Fruit fly (Drosophila melanogaster) whole organism, prepupa: ENCODE data around the gene CG8461.
A peak's percentile ranks its signal among the peaks of the same experiment; 100 is the strongest.

ENCODE experiments used
- Blimp-1 ChIP-seq: fragments of 200-800 bp; sonication (Bioruptor generic); optimal IDR thresholded peaks from 3 replicates; lab custom pipeline; 2017; ENCODE audit warnings: missing biosample characterization, missing genetic modification characterization, mild to moderate bottlenecking, moderate library complexity, missing genetic modification reagents
- CG10631 ChIP-seq: fragments of 200-800 bp; sonication (Bioruptor generic); optimal IDR thresholded peaks from 2 replicates; lab custom pipeline; 2016; ENCODE audit warnings: missing biosample characterization, missing genetic modification characterization
- CG10669 ChIP-seq: fragments of 200-800 bp; sonication (Bioruptor generic); optimal IDR thresholded peaks from 3 replicates; lab custom pipeline; 2018; ENCODE audit warnings: missing biosample characterization, mild to moderate bottlenecking, missing genetic modification characterization, moderate library complexity
- CG11294 ChIP-seq: fragments of 200-800 bp; sonication (Bioruptor generic); IDR thresholded peaks from 2 replicates; pipeline ENCODE4 v1.3.6; 2022; ENCODE audit warnings: missing biosample characterization, missing genetic modification characterization
- CG11762 ChIP-seq: fragments of 200-800 bp; sonication (Bioruptor generic); optimal IDR thresholded peaks from 3 replicates; lab custom pipeline; 2016; ENCODE audit warnings: missing biosample characterization, missing genetic modification characterization; ENCODE audit not compliant: insufficient read depth
- CG11902 ChIP-seq: fragments of 200-800 bp; sonication (Bioruptor generic); optimal IDR thresholded peaks from 3 replicates; lab custom pipeline; 2016; ENCODE audit warnings: missing biosample characterization, missing genetic modification characterization
- CG15336 ChIP-seq: fragments of 200-800 bp; sonication (Bioruptor generic); IDR thresholded peaks from 2 replicates; pipeline ENCODE4 v1.3.6; 2022; ENCODE audit warnings: missing biosample characterization, missing genetic modification characterization
- CG1621 ChIP-seq: fragments of 200-800 bp; sonication (Bioruptor generic); optimal IDR thresholded peaks from 3 replicates; lab custom pipeline; 2018; ENCODE audit warnings: missing biosample characterization, mild to moderate bottlenecking, missing genetic modification characterization
- CG16779 ChIP-seq: fragments of 200-800 bp; sonication (Bioruptor generic); optimal IDR thresholded peaks from 3 replicates; lab custom pipeline; 2017; ENCODE audit warnings: missing biosample characterization, mild to moderate bottlenecking, missing genetic modification characterization
- CG3919 ChIP-seq: fragments of 200-800 bp; sonication (Bioruptor generic); optimal IDR thresholded peaks from 3 replicates; lab custom pipeline; 2016; ENCODE audit warnings: missing biosample characterization, missing genetic modification characterization
- CG4318 ChIP-seq: fragments of 200-800 bp; sonication (Bioruptor generic); optimal IDR thresholded peaks from 3 replicates; lab custom pipeline; 2017; ENCODE audit warnings: missing biosample characterization, mild to moderate bottlenecking, missing genetic modification characterization
- CG6163 ChIP-seq: fragments of 200-800 bp; sonication (Bioruptor generic); IDR thresholded peaks from 3 replicates; pipeline ENCODE4 v1.3.6; 2022; ENCODE audit warnings: missing biosample characterization, missing genetic modification characterization
- CG6276 ChIP-seq: fragments of 200-800 bp; sonication (Bioruptor generic); optimal IDR thresholded peaks from 2 replicates; lab custom pipeline; 2017; ENCODE audit warnings: missing biosample characterization, mild to moderate bottlenecking, missing genetic modification characterization
- CG6792 ChIP-seq: fragments of 200-800 bp; sonication (Bioruptor generic); optimal IDR thresholded peaks from 3 replicates; lab custom pipeline; 2016; ENCODE audit warnings: missing biosample characterization, missing genetic modification characterization
- CG6854 ChIP-seq: fragments of 200-800 bp; sonication (Bioruptor generic); optimal IDR thresholded peaks from 2 replicates; lab custom pipeline; 2017; ENCODE audit warnings: missing biosample characterization, mild to moderate bottlenecking, missing genetic modification characterization
- CG7368 ChIP-seq: fragments of 200-800 bp; sonication (Bioruptor generic); optimal IDR thresholded peaks from 3 replicates; lab custom pipeline; 2016; ENCODE audit warnings: missing biosample characterization, missing genetic modification characterization
- CG8119 ChIP-seq: fragments of 200-800 bp; sonication (Bioruptor generic); IDR thresholded peaks from 3 replicates; pipeline ENCODE4 v1.3.6; 2022; ENCODE audit warnings: missing biosample characterization, missing genetic modification characterization
- CG8319 ChIP-seq: fragments of 200-800 bp; sonication (Bioruptor generic); optimal IDR thresholded peaks from 3 replicates; lab custom pipeline; 2016; ENCODE audit warnings: missing biosample characterization, missing genetic modification characterization
- CG9139 ChIP-seq: fragments of 200-800 bp; sonication (Bioruptor generic); optimal IDR thresholded peaks from 3 replicates; lab custom pipeline; 2017; ENCODE audit warnings: missing biosample characterization, mild to moderate bottlenecking, missing genetic modification characterization
- Eip78C ChIP-seq: fragments of 200-800 bp; sonication (Bioruptor generic); peaks from one replicate; lab custom pipeline; 2016; ENCODE audit warnings: missing biosample characterization, missing genetic modification characterization
- Eip93F ChIP-seq: fragments of 200-800 bp; sonication (Bioruptor generic); optimal IDR thresholded peaks from 2 replicates; lab custom pipeline; 2016; ENCODE audit warnings: missing biosample characterization, mild to moderate bottlenecking, missing genetic modification characterization
- Ets96B ChIP-seq: fragments of 200-800 bp; optimal IDR thresholded peaks from 2 replicates; lab custom pipeline; 2019; ENCODE audit warnings: missing biosample characterization, mild to moderate bottlenecking, missing genetic modification characterization, moderate library complexity
- Gug ChIP-seq: fragments of 200-800 bp; sonication (Bioruptor generic); IDR thresholded peaks from 2 replicates; pipeline ENCODE4 v1.3.6; 2022; ENCODE audit warnings: missing biosample characterization, missing genetic modification characterization
- Hr39 ChIP-seq: fragments of 200-800 bp; sonication (Bioruptor generic); optimal IDR thresholded peaks from 2 replicates; lab custom pipeline; 2016; ENCODE audit warnings: missing biosample characterization, missing genetic modification characterization
- Hr4 ChIP-seq: fragments of 200-800 bp; sonication (Bioruptor generic); optimal IDR thresholded peaks from 3 replicates; lab custom pipeline; 2016; ENCODE audit warnings: missing biosample characterization, missing genetic modification characterization
- Lpt ChIP-seq: fragments of 200-800 bp; sonication (Bioruptor generic); optimal IDR thresholded peaks from 3 replicates; lab custom pipeline; 2016; ENCODE audit warnings: missing biosample characterization, missing genetic modification characterization
- Met ChIP-seq: fragments of 200-800 bp; sonication (Bioruptor generic); optimal IDR thresholded peaks from 3 replicates; lab custom pipeline; 2016; ENCODE audit warnings: missing biosample characterization, missing genetic modification characterization
- Smox ChIP-seq: fragments of 200-800 bp; sonication (Bioruptor generic); optimal IDR thresholded peaks from 3 replicates; lab custom pipeline; 2016; ENCODE audit warnings: missing biosample characterization, missing genetic modification characterization
- Sox102F ChIP-seq: fragments of 200-800 bp; sonication (Bioruptor generic); optimal IDR thresholded peaks from 2 replicates; lab custom pipeline; 2016; ENCODE audit warnings: missing biosample characterization, mild to moderate bottlenecking, missing genetic modification characterization
- Sox14 ChIP-seq: fragments of 200-800 bp; sonication (Bioruptor generic); optimal IDR thresholded peaks from 3 replicates; lab custom pipeline; 2016; ENCODE audit warnings: missing biosample characterization, missing genetic modification characterization
- Sox15 ChIP-seq: fragments of 200-800 bp; sonication (Bioruptor generic); optimal IDR thresholded peaks from 3 replicates; lab custom pipeline; 2016; ENCODE audit warnings: missing biosample characterization, missing genetic modification characterization
- achi ChIP-seq: fragments of 200-800 bp; sonication (Bioruptor generic); optimal IDR thresholded peaks from 3 replicates; lab custom pipeline; 2016; ENCODE audit warnings: missing biosample characterization, missing genetic modification characterization
- acj6 ChIP-seq: fragments of 200-800 bp; sonication (Bioruptor generic); optimal IDR thresholded peaks from 3 replicates; lab custom pipeline; 2016; ENCODE audit warnings: missing biosample characterization, missing genetic modification characterization
- cyc ChIP-seq: fragments of 200-800 bp; sonication (Bioruptor generic); optimal IDR thresholded peaks from 3 replicates; lab custom pipeline; 2016; ENCODE audit warnings: missing biosample characterization, missing genetic modification characterization
- dac ChIP-seq: fragments of 200-800 bp; sonication (Bioruptor generic); optimal IDR thresholded peaks from 2 replicates; lab custom pipeline; 2017; ENCODE audit warnings: missing biosample characterization, mild to moderate bottlenecking, missing genetic modification characterization
- dsx ChIP-seq: fragments of 200-800 bp; optimal IDR thresholded peaks from 3 replicates; lab custom pipeline; 2019; ENCODE audit warnings: missing biosample characterization, mild to moderate bottlenecking, missing genetic modification characterization, moderate library complexity; ENCODE audit not compliant: poor library complexity, severe bottlenecking
- eg ChIP-seq: fragments of 200-800 bp; sonication (Bioruptor generic); IDR thresholded peaks from 3 replicates; pipeline ENCODE4 v1.3.6; 2022; ENCODE audit warnings: missing biosample characterization, missing genetic modification characterization
- esn ChIP-seq: fragments of 200-800 bp; sonication (Bioruptor generic); optimal IDR thresholded peaks from 2 replicates; lab custom pipeline; 2016; ENCODE audit warnings: missing biosample characterization, mild to moderate bottlenecking, missing genetic modification characterization, moderate library complexity
- fd85E ChIP-seq: fragments of 200-800 bp; sonication (Bioruptor generic); optimal IDR thresholded peaks from 3 replicates; lab custom pipeline; 2016; ENCODE audit warnings: missing biosample characterization, missing genetic modification characterization
- lz ChIP-seq: fragments of 200-800 bp; sonication (Bioruptor generic); optimal IDR thresholded peaks from 3 replicates; lab custom pipeline; 2016; ENCODE audit warnings: missing biosample characterization, missing genetic modification characterization
- net ChIP-seq: fragments of 200-800 bp; sonication (Bioruptor generic); optimal IDR thresholded peaks from 3 replicates; lab custom pipeline; 2016; ENCODE audit warnings: missing biosample characterization, missing genetic modification characterization
- pdm3 ChIP-seq: fragments of 200-800 bp; sonication (Bioruptor generic); optimal IDR thresholded peaks from 3 replicates; lab custom pipeline; 2016; ENCODE audit warnings: missing biosample characterization, missing genetic modification characterization
- salr ChIP-seq, 2 experiments: fragments of 200-800 bp; sonication (Bioruptor generic); optimal IDR thresholded peaks; 3 replicates each; lab custom pipeline; 2016 to 2018; ENCODE audit warnings: missing biosample characterization in 2 of 2, missing genetic modification characterization in 2 of 2, mild to moderate bottlenecking in 1 of 2
- ss ChIP-seq, 2 experiments: fragments of 200-800 bp; sonication (Bioruptor generic); optimal IDR thresholded peaks; 2 replicates in 1 of 2; 3 replicates in 1 of 2; lab custom pipeline; 2017 to 2018; ENCODE audit warnings: mild to moderate bottlenecking in 2 of 2, missing biosample characterization in 2 of 2, missing genetic modification characterization in 2 of 2, moderate library complexity in 1 of 2
- topi ChIP-seq: fragments of 200-800 bp; sonication (Bioruptor generic); optimal IDR thresholded peaks from 3 replicates; lab custom pipeline; 2016; ENCODE audit warnings: missing biosample characterization, missing genetic modification characterization
- vri ChIP-seq: fragments of 200-800 bp; sonication (Bioruptor generic); optimal IDR thresholded peaks from 3 replicates; lab custom pipeline; 2016; ENCODE audit warnings: missing biosample characterization, mild to moderate bottlenecking, missing genetic modification characterization

The CG8461 gene

DNA sequence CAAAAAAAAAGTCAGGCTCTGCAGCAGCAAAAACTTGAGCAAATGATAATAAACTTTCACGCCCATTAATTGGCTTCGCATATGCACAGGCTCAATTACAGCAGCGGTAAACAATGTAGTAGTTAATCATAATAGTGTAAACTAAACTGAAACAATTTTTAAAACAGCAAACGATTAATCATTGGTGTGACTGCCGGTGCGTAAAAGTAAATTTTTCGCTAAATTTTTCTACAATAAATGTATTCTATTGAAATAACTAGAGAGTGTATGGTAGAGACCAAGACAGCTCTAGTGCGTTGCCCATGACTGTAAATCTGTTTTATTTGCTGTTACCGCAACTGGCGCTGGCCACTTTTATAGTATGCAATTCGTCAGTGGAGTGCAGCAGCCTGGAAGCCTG lies 15.4 kb downstream of the CG8461 start (continued):
- TF ChIP-seq CG6792 (GFP tag; lab: Kevin White, UChicago) (peak; percentile 82), CG8319 (peak; percentile 56), Smox (GFP tag; lab: Kevin White, UChicago) (peak; percentile 55), CG11294 (GFP tag; lab: Robert Waterston, UW) (no peak), CG9139 (GFP tag; lab: Kevin White, UChicago) (no peak), Sox14 (GFP tag; lab: Kevin White, UChicago) (peak; percentile 59), CG6854 (GFP tag; lab: Kevin White, UChicago) (no peak), Sox15 (GFP tag; lab: Kevin White, UChicago) (peak; percentile 61), Gug (GFP tag; lab: Robert Waterston, UW) (no peak), eg (GFP tag; lab: Robert Waterston, UW) (peak; percentile 78), Blimp-1 (GFP tag; lab: Kevin White, UChicago) (no peak), CG16779 (tag; lab: Kevin White, UChicago) (peak; percentile 48), CG3919 (GFP tag; lab: Kevin White, UChicago) (peak; percentile 59), salr (GFP tag; optimal IDR thresholded peaks at IDR 0.05; lab: Kevin White, UChicago) (peak in 1 of 2 experiments; percentile 36), acj6 (GFP tag; lab: Kevin White, UChicago) (peak; percentile 79), CG7368 (peak; percentile 39), pdm3 (peak; percentile 80), CG6276 (GFP tag; lab: Kevin White, UChicago) (peak; percentile 75), CG8119 (GFP tag; lab: Robert Waterston, UW) (peak; percentile 83), lz (GFP tag; lab: Kevin White, UChicago) (peak; percentile 68), dac (GFP tag; lab: Kevin White, UChicago) (peak; percentile 54), CG11902 (GFP tag; lab: Kevin White, UChicago) (peak; percentile 42), CG6163 (GFP tag; lab: Robert Waterston, UW) (peak; percentile 79), Hr4 (peak; percentile 87), achi (GFP tag; lab: Kevin White, UChicago) (peak; percentile 74), CG10669 (GFP tag; lab: Kevin White, UChicago) (peak; percentile 54), vri (GFP tag; lab: Kevin White, UChicago) (no peak), ss (GFP tag; optimal IDR thresholded peaks at IDR 0.05; lab: Kevin White, UChicago) (peak; percentile 3 to 16), Eip78C (GFP tag; lab: Kevin White, UChicago) (peak; percentile 97), dsx (peak; percentile 53), CG11762 (peak; percentile 50), net (GFP tag; lab: Kevin White, UChicago) (peak; percentile 75), Met (peak; percentile 66), CG1621 (tag; lab: Kevin White, UChicago) (peak; percentile 56), CG4318 (GFP tag; lab: Kevin White, UChicago) (peak; percentile 61), Sox102F (peak; percentile 72), Ets96B (peak; percentile 58)
- TF ChIP-seq, all 60 proteins: peak for 50

DNA sequence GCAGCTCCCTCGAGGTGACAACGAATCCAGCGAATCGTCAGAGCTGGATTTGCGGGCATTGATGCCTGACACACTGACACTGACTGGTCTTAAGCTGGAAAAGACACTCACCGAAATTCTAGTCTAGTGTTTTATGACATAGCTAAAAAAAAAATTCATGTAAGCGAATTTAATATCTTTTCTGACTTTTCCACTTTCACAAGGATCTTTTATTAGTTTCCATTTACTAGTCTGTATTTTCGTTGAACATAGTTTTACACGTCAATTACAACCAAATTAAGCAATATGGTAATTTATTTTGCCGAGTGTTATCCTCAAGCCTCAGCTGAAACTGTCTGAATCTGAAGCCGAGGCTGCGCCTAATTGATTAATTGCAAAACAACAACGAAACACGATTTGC lies 17.1 kb downstream of the CG8461 start:
- no peak for TF ChIP-seq Eip93F
- no peak for TF ChIP-seq dsx
- no peak for TF ChIP-seq CG4318 (GFP tag; lab: Kevin White, UChicago)
- TF ChIP-seq fd85E (GFP tag; lab: Kevin White, UChicago), result no peak
- no peak for TF ChIP-seq CG10631 (GFP tag; lab: Kevin White, UChicago)
- TF ChIP-seq pdm3, result peak; percentile 16
- TF ChIP-seq CG15336, result peak; percentile 40; the same call in 1 of the 2 replicates
- TF ChIP-seq CG9139 (GFP tag; lab: Kevin White, UChicago), result no peak
- no peak for TF ChIP-seq CG8319
- peak; percentile 21 for TF ChIP-seq lz (GFP tag; lab: Kevin White, UChicago)
- peak; percentile 42 for TF ChIP-seq topi
- TF ChIP-seq CG11762, result no peak
- TF ChIP-seq dac (GFP tag; lab: Kevin White, UChicago), result no peak
- no peak for TF ChIP-seq Gug (GFP tag; lab: Robert Waterston, UW)
- no peak for TF ChIP-seq CG11902 (GFP tag; lab: Kevin White, UChicago)
- peak; percentile 27 for TF ChIP-seq CG10669 (GFP tag; lab: Kevin White, UChicago)
- no peak for TF ChIP-seq Lpt
- TF ChIP-seq esn (GFP tag; lab: Kevin White, UChicago), result peak; percentile 51
- no peak for TF ChIP-seq Blimp-1 (GFP tag; lab: Kevin White, UChicago)
- TF ChIP-seq cyc (GFP tag; lab: Kevin White, UChicago), result peak; percentile 26
- TF ChIP-seq CG3919 (GFP tag; lab: Kevin White, UChicago), result peak; percentile 32
- peak; percentile 15 for TF ChIP-seq achi (GFP tag; lab: Kevin White, UChicago)
- TF ChIP-seq CG8119 (GFP tag; lab: Robert Waterston, UW), result no peak
- TF ChIP-seq Hr4, result peak; percentile 15
- TF ChIP-seq Smox (GFP tag; lab: Kevin White, UChicago), result peak; percentile 27
- no peak for TF ChIP-seq salr (GFP tag; optimal IDR thresholded peaks at IDR 0.05; lab: Kevin White, UChicago)
- TF ChIP-seq CG11294 (GFP tag; lab: Robert Waterston, UW), result no peak
- TF ChIP-seq CG6792 (GFP tag; lab: Kevin White, UChicago), result no peak
- no peak for TF ChIP-seq CG7368
- TF ChIP-seq net (GFP tag; lab: Kevin White, UChicago), result peak; percentile 3
- no peak for TF ChIP-seq CG16779 (tag; lab: Kevin White, UChicago)
- peak; percentile 16 for TF ChIP-seq Sox14 (GFP tag; lab: Kevin White, UChicago)
- TF ChIP-seq Hr39 (GFP tag; lab: Kevin White, UChicago), result peak; percentile 44
